Fruit fly (Drosophila melanogaster) whole organism, adult: Measurements from ENCODE around the gene Pex16.

Experiments
- CG11617 ChIP-seq: fragments of 200-800 bp; sonication (Bioruptor generic); optimal IDR thresholded peaks from 2 replicates; lab custom pipeline; 2017; ENCODE audit warnings: mild to moderate bottlenecking, missing biosample characterization, missing genetic modification reagents, missing genetic modification characterization
- CG12768 ChIP-seq: fragments of 200-800 bp; sonication (Bioruptor generic); optimal IDR thresholded peaks from 2 replicates; lab custom pipeline; 2017; ENCODE audit warnings: missing biosample characterization, missing genetic modification characterization, mild to moderate bottlenecking, moderate library complexity, missing genetic modification reagents
- CG14711 ChIP-seq: fragments of 200-800 bp; sonication (Bioruptor generic); optimal IDR thresholded peaks from 2 replicates; lab custom pipeline; 2018; ENCODE audit warnings: missing biosample characterization, mild to moderate bottlenecking, missing genetic modification characterization, moderate library complexity
- CG1620 ChIP-seq: fragments of 200-800 bp; sonication (Bioruptor generic); optimal IDR thresholded peaks from 2 replicates; lab custom pipeline; 2016; ENCODE audit warnings: missing biosample characterization, missing genetic modification characterization
- CG33017 ChIP-seq: fragments of 200-800 bp; sonication (Bioruptor generic); optimal IDR thresholded peaks from 2 replicates; lab custom pipeline; 2018; ENCODE audit warnings: missing biosample characterization, mild to moderate bottlenecking, missing genetic modification characterization, moderate library complexity
- CG5204 ChIP-seq: fragments of 200-800 bp; sonication (Bioruptor generic); optimal IDR thresholded peaks from 2 replicates; lab custom pipeline; 2016; ENCODE audit warnings: missing biosample characterization, missing genetic modification characterization
- CG7045 ChIP-seq: fragments of 200-800 bp; sonication (Bioruptor generic); optimal IDR thresholded peaks from 2 replicates; lab custom pipeline; 2017; ENCODE audit warnings: missing biosample characterization, mild to moderate bottlenecking, missing genetic modification characterization
- CG7101 ChIP-seq: fragments of 200-800 bp; sonication (Bioruptor generic); optimal IDR thresholded peaks from 2 replicates; lab custom pipeline; 2018; ENCODE audit warnings: missing biosample characterization, mild to moderate bottlenecking, missing genetic modification characterization, moderate library complexity
- Clk ChIP-seq: fragments of 200-800 bp; sonication (Bioruptor generic); optimal IDR thresholded peaks from 2 replicates; lab custom pipeline; 2017; ENCODE audit warnings: missing biosample characterization, missing genetic modification characterization
- Crg-1 ChIP-seq: fragments of 200-800 bp; sonication (Bioruptor generic); optimal IDR thresholded peaks from 2 replicates; lab custom pipeline; 2016; ENCODE audit warnings: missing biosample characterization, missing genetic modification characterization
- Hr96 ChIP-seq: fragments of 200-800 bp; sonication (Bioruptor generic); optimal IDR thresholded peaks from 2 replicates; lab custom pipeline; 2016; ENCODE audit warnings: missing biosample characterization, missing genetic modification characterization
- Mnt ChIP-seq: fragments of 200-800 bp; sonication (Bioruptor generic); optimal IDR thresholded peaks from 2 replicates; lab custom pipeline; 2016; ENCODE audit warnings: missing biosample characterization, mild to moderate bottlenecking, missing genetic modification characterization
- bab1 ChIP-seq: fragments of 200-800 bp; sonication (Bioruptor generic); optimal IDR thresholded peaks from 3 replicates; lab custom pipeline; 2019; ENCODE audit warnings: missing biosample characterization, mild to moderate bottlenecking, missing genetic modification characterization, moderate library complexity
- cic ChIP-seq: fragments of 200-800 bp; sonication (Bioruptor generic); optimal IDR thresholded peaks from 2 replicates; lab custom pipeline; 2017; ENCODE audit warnings: missing biosample characterization, mild to moderate bottlenecking, missing genetic modification characterization, moderate library complexity
- cnc ChIP-seq, 2 experiments: fragments of >200 bp; optimal IDR thresholded peaks; 2 replicates each; lab custom pipeline; 2017
- kay ChIP-seq: fragments of 200-800 bp; sonication (Bioruptor generic); peaks from one replicate; lab custom pipeline; 2016; ENCODE audit warnings: missing biosample characterization, missing genetic modification characterization, borderline replicate concordance
- ovo ChIP-seq: fragments of 200-800 bp; sonication (Bioruptor generic); optimal IDR thresholded peaks from 2 replicates; lab custom pipeline; 2016; ENCODE audit warnings: missing biosample characterization, missing genetic modification characterization
- pad ChIP-seq: fragments of 200-800 bp; sonication (Bioruptor generic); optimal IDR thresholded peaks from 3 replicates; lab custom pipeline; 2017; ENCODE audit warnings: missing biosample characterization, missing genetic modification characterization, mild to moderate bottlenecking, moderate library complexity, missing genetic modification reagents
- tj ChIP-seq: fragments of 200-800 bp; sonication (Bioruptor generic); optimal IDR thresholded peaks from 3 replicates; lab custom pipeline; 2017; ENCODE audit warnings: missing biosample characterization, mild to moderate bottlenecking, missing genetic modification characterization, moderate library complexity
- toe ChIP-seq: fragments of 200-800 bp; sonication (Bioruptor generic); optimal IDR thresholded peaks from 2 replicates; lab custom pipeline; 2016; ENCODE audit warnings: missing biosample characterization, missing genetic modification characterization

Gene Pex16

dm6 chr3L:20796757-20797156, 18.7 kb upstream of the Pex16 start:
- TF ChIP-seq CG5204 (GFP tag; lab: Kevin White, UChicago) (no peak), pad (GFP tag; lab: Kevin White, UChicago) (no peak)

dm6 chr3L:20792693-20793092, 14.6 kb upstream of the Pex16 start, which contains the start of gene Six4:
Six4 (minus strand) TSS chr3L:20792777.
- TF ChIP-seq CG11617 (peak; percentile 41), Clk (no peak), ovo (GFP tag; lab: Kevin White, UChicago) (peak; percentile 13), Crg-1 (GFP tag; lab: Kevin White, UChicago) (peak; percentile 20), pad (GFP tag; lab: Kevin White, UChicago) (peak; percentile 34), CG7045 (GFP tag; lab: Kevin White, UChicago) (no peak), CG33017 (tag; lab: Kevin White, UChicago) (no peak), bab1 (GFP tag; lab: Kevin White, UChicago) (peak; percentile 43), CG1620 (GFP tag; lab: Kevin White, UChicago) (no peak), cic (GFP tag; lab: Kevin White, UChicago) (no peak), CG7101 (tag; lab: Kevin White, UChicago) (peak; percentile 10), toe (GFP tag; lab: Kevin White, UChicago) (no peak), Mnt (GFP tag; lab: Kevin White, UChicago) (peak; percentile 22), CG12768 (no peak), Hr96 (GFP tag; lab: Kevin White, UChicago) (peak; percentile 29), tj (GFP tag; lab: Kevin White, UChicago) (peak; percentile 62)

- no peak for TF ChIP-seq Mnt (GFP tag; lab: Kevin White, UChicago)
- no peak for TF ChIP-seq Crg-1 (GFP tag; lab: Kevin White, UChicago)
- TF ChIP-seq CG14711: no peak
- TF ChIP-seq pad (GFP tag; lab: Kevin White, UChicago): no peak
- no peak for TF ChIP-seq CG11617
- TF ChIP-seq cic (GFP tag; lab: Kevin White, UChicago): no peak
- TF ChIP-seq CG7045 (GFP tag; lab: Kevin White, UChicago): no peak
- TF ChIP-seq toe (GFP tag; lab: Kevin White, UChicago): no peak
- no peak for TF ChIP-seq CG7101 (tag; lab: Kevin White, UChicago)
- no peak for TF ChIP-seq CG12768
- no peak for TF ChIP-seq Clk
- no peak for TF ChIP-seq Hr96 (GFP tag; lab: Kevin White, UChicago)
Measured at dm6 chr3L:20789299-20789698, 11.2 kb upstream of the Pex16 start.

- TF ChIP-seq CG14711 (no peak), tj (GFP tag; lab: Kevin White, UChicago) (no peak), Mnt (GFP tag; lab: Kevin White, UChicago) (no peak), CG11617 (no peak), cnc (optimal IDR thresholded peaks at IDR 0.05; lab: Kevin White, UChicago) (no peak), CG5204 (GFP tag; lab: Kevin White, UChicago) (no peak), bab1 (GFP tag; lab: Kevin White, UChicago) (peak; percentile 34), CG7045 (GFP tag; lab: Kevin White, UChicago) (no peak)
Measured at dm6 chr3L:20787835-20788380, 9.8 kb upstream of the Pex16 start, which contains the start of gene CG11396. CG11396 (minus strand) TSS chr3L:20788137.

- no peak for TF ChIP-seq Hr96 (GFP tag; lab: Kevin White, UChicago)
- no peak for TF ChIP-seq Clk
- no peak for TF ChIP-seq ovo (GFP tag; lab: Kevin White, UChicago)
- TF ChIP-seq CG7101 (tag; lab: Kevin White, UChicago): peak; percentile 34
- TF ChIP-seq Crg-1 (GFP tag; lab: Kevin White, UChicago): peak; percentile 42
- no peak for TF ChIP-seq kay (GFP tag; lab: Kevin White, UChicago)
- TF ChIP-seq bab1 (GFP tag; lab: Kevin White, UChicago): peak; percentile 53
- no peak for TF ChIP-seq CG11617
- TF ChIP-seq pad (GFP tag; lab: Kevin White, UChicago): no peak
- peak; percentile 11 for TF ChIP-seq CG1620 (GFP tag; lab: Kevin White, UChicago)
- no peak for TF ChIP-seq CG12768
- TF ChIP-seq cnc (optimal IDR thresholded peaks at IDR 0.05; lab: Kevin White, UChicago): no peak
- TF ChIP-seq toe (GFP tag; lab: Kevin White, UChicago): peak; percentile 17
- TF ChIP-seq CG7045 (GFP tag; lab: Kevin White, UChicago): no peak
- TF ChIP-seq cic (GFP tag; lab: Kevin White, UChicago): no peak
- no peak for TF ChIP-seq CG5204 (GFP tag; lab: Kevin White, UChicago)
Measured at dm6 chr3L:20785742-20786427, 7.8 kb upstream of the Pex16 start, which contains the start of gene Pcif1. Pcif1 (minus strand) TSS chr3L:20786197.
